Worm (Caenorhabditis elegans): ENCODE results near the gene tag-280.

The tag-280 gene

DNA sequence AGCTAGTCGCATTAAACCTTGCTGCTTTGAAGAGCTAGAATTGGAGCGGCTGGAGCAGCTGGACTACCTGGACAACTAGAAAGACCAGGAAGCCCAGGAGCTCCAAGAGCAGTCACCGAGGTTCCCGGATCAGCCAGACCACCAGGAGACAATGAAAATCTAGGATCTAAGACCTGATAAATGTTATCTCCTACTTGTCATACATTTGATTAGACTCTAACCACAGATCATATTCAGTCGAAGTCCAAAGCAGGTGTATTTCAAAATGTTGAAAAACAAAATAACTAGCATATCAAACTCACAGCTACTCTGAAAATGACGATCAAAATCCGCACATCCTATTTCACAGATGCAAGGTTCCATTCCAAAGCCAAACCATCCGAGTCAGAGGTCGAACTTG is 31.5 kb downstream of the tag-280 start, which contains the start of gene srz-6:
srz-6 (plus strand) TSS at position 301 of the 400 bp plus-strand sequence.
- no peak for TF ChIP-seq unc-62 (GFP tag; optimal IDR thresholded peaks at IDR 0.05)

DNA sequence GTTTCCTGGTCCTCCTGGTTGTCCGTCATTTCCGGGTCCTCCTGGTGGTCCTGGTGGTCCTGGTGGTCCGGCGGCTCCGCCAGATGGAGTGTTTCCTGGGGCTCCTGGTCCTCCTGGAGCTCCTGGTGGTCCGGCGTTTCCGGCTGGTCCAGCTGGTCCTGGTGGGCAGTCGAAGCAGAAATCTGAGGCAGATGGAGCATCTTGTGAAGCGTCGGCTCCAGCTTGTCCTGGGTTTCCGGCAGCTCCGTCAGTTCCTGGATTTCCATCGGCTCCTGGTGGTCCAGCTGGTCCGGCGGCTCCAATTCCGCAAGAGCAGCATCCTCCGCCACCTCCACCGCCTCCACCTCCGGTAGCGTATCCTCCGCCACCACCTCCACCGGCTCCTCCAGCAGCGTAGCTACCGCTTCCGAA is 33.6 kb downstream of the tag-280 start:
- TF ChIP-seq unc-62 (GFP tag; optimal IDR thresholded peaks at IDR 0.05), result no peak

DNA sequence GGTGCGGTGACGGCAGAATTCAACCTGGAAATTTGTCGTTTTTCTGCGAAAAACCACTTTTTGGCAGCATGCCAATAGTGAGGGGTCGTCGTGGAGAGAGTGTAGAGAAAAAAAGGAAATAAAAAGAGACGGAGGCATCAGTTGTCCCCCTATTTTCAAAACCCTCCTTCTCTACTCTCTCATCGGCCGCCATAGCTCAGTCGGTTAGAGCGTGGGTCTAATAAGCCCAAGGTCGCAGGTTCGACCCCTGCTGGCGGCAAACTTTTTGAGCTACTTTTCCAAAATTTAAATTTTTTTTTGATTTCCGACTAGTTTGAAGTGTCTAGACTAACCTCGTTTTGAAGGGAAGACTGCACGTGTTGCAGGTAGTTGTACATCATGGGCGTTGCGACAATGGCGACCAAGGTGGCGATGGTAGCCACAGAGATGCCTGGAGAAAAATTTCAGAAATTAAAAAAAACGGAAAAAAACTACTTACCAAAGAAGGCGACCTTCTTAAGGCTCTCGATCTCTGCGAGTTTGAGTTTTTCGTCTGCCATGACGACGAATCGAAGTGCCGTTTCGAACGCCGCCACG is 34.2 kb downstream of the tag-280 start, which contains the start of gene col-85:
col-85 (minus strand) TSS at position 540 of the 576 bp plus-strand sequence.
- TF ChIP-seq unc-62 (GFP tag; optimal IDR thresholded peaks at IDR 0.05), result no peak

DNA sequence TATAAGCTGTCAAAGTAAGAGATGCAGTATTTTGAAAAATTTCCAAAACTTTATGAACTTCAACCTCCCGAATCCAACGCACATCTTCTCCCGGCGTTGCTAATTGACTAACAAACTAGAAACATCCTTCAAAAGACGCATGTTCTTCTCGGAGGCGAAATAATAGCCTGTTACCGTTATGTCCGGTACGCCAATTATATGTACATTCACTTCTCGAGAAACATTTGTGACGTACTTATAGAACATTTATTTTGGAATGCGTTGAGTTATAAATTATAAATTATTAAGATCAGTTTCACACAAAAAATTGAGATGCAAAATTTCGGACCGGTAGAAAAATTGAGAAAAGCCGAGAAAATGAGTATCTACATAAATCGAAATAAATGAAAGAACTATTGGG is 36.5 kb downstream of the tag-280 start, which contains the start of gene T21B4.3:
T21B4.3 (minus strand) TSS at position 101 of the 400 bp plus-strand sequence.
- no peak for TF ChIP-seq unc-62 (GFP tag; optimal IDR thresholded peaks at IDR 0.05)

DNA sequence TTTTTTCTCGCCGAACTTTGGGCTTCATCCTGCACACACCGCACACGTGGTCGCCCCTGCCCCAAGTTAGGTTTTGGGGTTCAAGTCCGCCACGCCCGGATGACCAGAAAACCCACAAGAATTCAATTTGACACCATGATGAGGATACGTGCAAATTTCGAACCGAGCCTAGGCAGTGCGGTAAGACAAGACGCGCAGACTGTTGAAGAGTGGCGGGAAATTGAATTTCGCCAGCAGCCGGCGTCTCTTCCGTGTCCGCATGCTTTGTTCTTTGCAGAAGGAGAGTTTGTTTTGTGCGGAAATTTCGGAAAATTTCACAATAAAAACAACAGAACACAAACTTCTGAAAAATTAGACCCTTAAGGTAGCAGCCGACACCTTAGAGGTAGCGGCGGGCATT is 39.5 kb downstream of the tag-280 start:
- no peak for TF ChIP-seq unc-62 (GFP tag; optimal IDR thresholded peaks at IDR 0.05)

DNA sequence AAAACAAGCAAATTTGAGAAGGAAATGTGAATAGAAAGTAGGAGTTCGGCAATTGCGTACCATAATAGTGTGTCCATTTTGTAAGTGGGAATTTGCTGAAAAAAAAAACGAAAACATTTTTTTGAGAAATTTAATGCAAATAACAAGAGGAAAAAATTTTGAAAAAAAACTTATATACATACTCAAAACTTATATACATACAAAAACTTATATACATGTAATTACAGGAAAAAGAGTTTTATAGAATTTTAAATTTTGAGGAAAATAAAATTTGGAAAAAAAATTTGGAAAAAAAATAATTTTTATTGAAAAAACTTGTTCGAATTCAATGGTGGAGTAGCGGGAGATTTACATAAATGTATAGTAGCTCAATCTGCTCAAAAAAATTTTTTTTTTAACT is 42.3 kb downstream of the tag-280 start, which contains the start of gene ador-1:
ador-1 (minus strand) TSS at position 101 of the 400 bp plus-strand sequence.
- TF ChIP-seq unc-62 (GFP tag; optimal IDR thresholded peaks at IDR 0.05), result no peak

DNA sequence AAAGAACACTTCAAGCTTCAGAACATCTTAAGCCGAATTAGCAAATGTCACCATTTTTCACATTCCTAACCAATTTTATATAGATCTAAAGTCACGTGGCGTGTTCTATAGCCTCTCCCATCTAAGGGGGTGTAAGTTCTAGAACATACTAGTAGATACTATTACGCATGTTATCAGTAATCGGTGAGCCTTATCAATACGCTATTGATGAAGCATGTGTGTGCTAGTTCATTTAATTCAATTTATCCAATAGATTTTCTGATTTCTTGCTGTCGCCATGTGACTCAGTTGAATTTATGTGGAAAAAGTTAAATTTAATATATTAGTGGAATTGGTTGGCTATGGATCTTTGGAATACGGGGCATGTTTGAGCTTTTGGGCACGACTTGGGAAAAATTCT is 46.1 kb downstream of the tag-280 start:
- TF ChIP-seq unc-62 (GFP tag; optimal IDR thresholded peaks at IDR 0.05), result no peak

DNA sequence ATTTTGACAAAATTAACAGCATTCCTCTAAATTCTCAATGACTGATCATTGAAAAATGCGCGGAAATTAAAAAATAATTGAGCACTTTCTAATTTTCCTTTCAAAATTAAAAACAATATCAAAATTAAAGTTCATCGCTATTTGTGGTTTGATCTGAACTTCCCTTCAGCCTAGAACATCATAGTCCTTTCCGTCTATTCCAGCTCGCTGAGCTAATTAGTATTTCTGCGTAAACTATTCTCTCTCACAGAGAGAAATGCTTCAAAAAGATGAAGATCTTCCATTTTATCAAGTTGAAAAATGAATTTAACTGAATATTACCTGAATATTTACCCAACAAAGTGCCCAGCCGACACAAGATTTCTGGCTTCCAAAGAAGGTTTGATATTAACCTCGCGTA is 46.6 kb downstream of the tag-280 start, which contains the start of gene srh-68:
srh-68 (plus strand) TSS at position 301 of the 400 bp plus-strand sequence.
- TF ChIP-seq unc-62 (GFP tag; optimal IDR thresholded peaks at IDR 0.05), result no peak

DNA sequence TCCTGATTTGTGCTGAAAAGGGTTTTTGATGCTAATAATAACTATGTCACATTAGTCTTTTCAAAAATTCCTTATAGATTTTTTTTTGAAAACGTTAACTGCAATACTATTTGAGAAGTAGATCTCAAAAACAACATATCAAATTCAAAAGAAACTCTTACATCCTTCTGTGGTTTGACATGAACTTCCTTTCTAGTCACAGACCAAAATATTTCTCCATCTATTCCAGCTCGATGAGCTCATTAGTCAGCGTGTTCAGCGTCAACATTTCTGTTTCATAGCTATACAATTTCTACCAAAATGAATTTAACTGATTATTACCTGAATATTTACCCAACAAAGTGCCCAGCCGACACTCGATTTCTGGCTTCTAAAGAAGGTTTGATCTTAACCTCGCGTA is 48.2 kb downstream of the tag-280 start, which contains the start of gene srh-67:
srh-67 (plus strand) TSS at position 301 of the 400 bp plus-strand sequence.
- TF ChIP-seq unc-62 (GFP tag; optimal IDR thresholded peaks at IDR 0.05), result no peak
